Worm (Caenorhabditis elegans): ENCODE measurements around the gene unc-78.

Gene unc-78

ce11 chrX:3403195-3403594, 8.2 kb downstream of the unc-78 start, which contains the start of gene vit-5:
TSS of gene vit-5 (plus strand) at chrX:3403471.
- TF ChIP-seq tbx-11 (GFP tag; IDR thresholded peaks at IDR 0.05) (no peak), F13C5.2 (tag; optimal IDR thresholded peaks at IDR 0.05) (no peak), ama-1 (optimal IDR thresholded peaks at IDR 0.05) (no peak), flt-1 (GFP tag; IDR thresholded peaks at IDR 0.05) (no peak), aly-1 (tag; optimal IDR thresholded peaks at IDR 0.05) (no peak), scrt-1 (GFP tag; IDR thresholded peaks at IDR 0.05) (no peak), ceh-13 (GFP tag; optimal IDR thresholded peaks at IDR 0.05) (no peak), ceh-36 (tag; optimal IDR thresholded peaks at IDR 0.05) (no peak), ets-7 (tag; optimal IDR thresholded peaks at IDR 0.05) (no peak), sea-1 (GFP tag; conservative IDR thresholded peaks at IDR 0.05) (no peak), B0310.2 (tag; optimal IDR thresholded peaks at IDR 0.05) (no peak), hmg-4 (GFP tag; optimal IDR thresholded peaks at IDR 0.05) (no peak), hnd-1 (tag; optimal IDR thresholded peaks at IDR 0.05) (no peak), pes-1 (GFP tag; IDR thresholded peaks at IDR 0.05) (no peak), tbx-37 (GFP tag; conservative IDR thresholded peaks at IDR 0.05) (no peak), tra-4 (tag; optimal IDR thresholded peaks at IDR 0.05) (no peak), hmbx-1 (tag; optimal IDR thresholded peaks at IDR 0.05) (no peak)

DNA sequence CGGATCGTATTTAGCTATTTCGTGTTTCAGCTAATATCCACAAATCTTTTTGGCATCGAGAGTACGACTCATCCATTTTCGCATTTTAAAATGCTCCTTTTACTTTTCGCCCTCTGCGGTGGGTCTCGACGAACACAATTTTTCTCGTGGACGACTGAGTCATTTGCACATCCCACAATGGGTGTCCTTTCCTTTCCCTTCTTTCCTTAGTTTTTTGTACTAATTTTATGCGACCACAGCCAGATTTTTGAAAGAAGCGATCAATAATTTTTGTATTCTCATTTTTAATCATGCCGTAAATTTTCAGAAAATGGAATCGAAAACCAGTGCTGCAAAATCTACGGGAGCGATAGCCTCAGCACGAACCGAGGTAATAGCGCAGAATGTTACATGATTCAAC, 9.7 kb downstream of the unc-78 start, which contains the start of gene C04F6.9:
Gene C04F6.9 (plus strand): TSS at position 301 of the 400 bp plus-strand sequence.
- no peak for TF ChIP-seq ets-7 (tag; optimal IDR thresholded peaks at IDR 0.05)
- no peak for TF ChIP-seq pes-1 (GFP tag; IDR thresholded peaks at IDR 0.05)
- TF ChIP-seq hnd-1 (tag; optimal IDR thresholded peaks at IDR 0.05) = no peak
- no peak for TF ChIP-seq B0310.2 (tag; optimal IDR thresholded peaks at IDR 0.05)
- TF ChIP-seq ceh-13 (GFP tag; optimal IDR thresholded peaks at IDR 0.05) = no peak
- no peak for TF ChIP-seq sea-1 (GFP tag; conservative IDR thresholded peaks at IDR 0.05)
- no peak for TF ChIP-seq ceh-36 (tag; optimal IDR thresholded peaks at IDR 0.05)
- TF ChIP-seq F13C5.2 (tag; optimal IDR thresholded peaks at IDR 0.05) = no peak
- TF ChIP-seq tbx-37 (GFP tag; conservative IDR thresholded peaks at IDR 0.05) = no peak
- TF ChIP-seq flt-1 (GFP tag; IDR thresholded peaks at IDR 0.05) = no peak

- TF ChIP-seq tbx-37 (GFP tag; conservative IDR thresholded peaks at IDR 0.05) (no peak), hnd-1 (tag; optimal IDR thresholded peaks at IDR 0.05) (no peak), scrt-1 (GFP tag; IDR thresholded peaks at IDR 0.05) (no peak), tbx-11 (GFP tag; IDR thresholded peaks at IDR 0.05) (no peak), sea-1 (GFP tag; conservative IDR thresholded peaks at IDR 0.05) (no peak), B0310.2 (tag; optimal IDR thresholded peaks at IDR 0.05) (no peak), ceh-36 (tag; optimal IDR thresholded peaks at IDR 0.05) (no peak), tra-4 (tag; optimal IDR thresholded peaks at IDR 0.05) (no peak), hmbx-1 (tag; optimal IDR thresholded peaks at IDR 0.05) (no peak), ama-1 (optimal IDR thresholded peaks at IDR 0.05) (no peak), F13C5.2 (tag; optimal IDR thresholded peaks at IDR 0.05) (no peak)
Measured at ce11 chrX:3400387-3400786, 11.0 kb downstream of the unc-78 start.

DNA sequence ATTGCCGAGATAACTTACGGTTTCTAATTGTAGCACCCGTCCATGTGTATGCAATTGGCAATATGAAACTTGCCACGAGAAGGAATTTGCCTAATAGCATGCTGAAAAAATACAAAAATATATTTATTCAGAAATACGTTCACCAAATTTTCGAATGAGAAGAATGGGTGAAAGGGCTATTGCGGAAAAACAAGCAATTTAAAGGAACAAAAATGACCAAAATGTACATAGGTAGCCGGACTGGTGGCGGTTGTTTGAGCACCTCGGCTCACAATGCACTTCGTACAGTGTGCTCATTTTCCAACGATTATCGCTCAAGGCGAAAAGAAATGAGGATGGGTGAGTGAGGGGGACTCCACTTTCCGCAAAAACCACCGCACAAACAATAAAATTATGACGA, 11.5 kb downstream of the unc-78 start, which contains the start of gene cht-1:
Gene cht-1 (minus strand): TSS at position 101 of the 400 bp plus-strand sequence.
- no peak for TF ChIP-seq ceh-36 (tag; optimal IDR thresholded peaks at IDR 0.05)

DNA sequence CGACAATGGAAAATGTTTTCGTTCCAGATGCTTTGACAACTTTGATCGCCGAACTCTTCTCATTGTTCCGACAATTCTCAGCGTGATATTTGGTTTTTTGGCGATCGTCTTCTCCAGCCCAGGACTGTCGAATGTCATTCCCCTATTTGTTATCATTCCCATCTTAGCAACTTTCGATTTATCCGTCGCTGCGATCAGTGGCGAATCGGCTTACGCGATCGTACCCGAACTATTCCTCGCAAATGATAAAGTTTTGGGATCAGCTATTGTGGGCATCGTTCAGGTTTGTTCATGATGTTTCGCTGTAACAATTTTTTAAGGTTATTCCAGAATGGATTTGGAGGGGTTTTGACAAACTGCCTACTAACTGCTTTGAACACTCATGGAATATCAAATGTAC, 14.7 kb downstream of the unc-78 start:
- no peak for TF ChIP-seq pes-1 (GFP tag; IDR thresholded peaks at IDR 0.05)
- TF ChIP-seq tbx-11 (GFP tag; IDR thresholded peaks at IDR 0.05) = no peak
- no peak for TF ChIP-seq tbx-37 (GFP tag; conservative IDR thresholded peaks at IDR 0.05)
- no peak for TF ChIP-seq hnd-1 (tag; optimal IDR thresholded peaks at IDR 0.05)
- TF ChIP-seq hmbx-1 (tag; optimal IDR thresholded peaks at IDR 0.05) = no peak
- no peak for TF ChIP-seq B0310.2 (tag; optimal IDR thresholded peaks at IDR 0.05)
- no peak for TF ChIP-seq hmg-4 (GFP tag; optimal IDR thresholded peaks at IDR 0.05)
- TF ChIP-seq ets-7 (tag; optimal IDR thresholded peaks at IDR 0.05) = no peak
- TF ChIP-seq F13C5.2 (tag; optimal IDR thresholded peaks at IDR 0.05) = no peak
- no peak for TF ChIP-seq tra-4 (tag; optimal IDR thresholded peaks at IDR 0.05)
- TF ChIP-seq flt-1 (GFP tag; IDR thresholded peaks at IDR 0.05) = no peak
- no peak for TF ChIP-seq ceh-13 (GFP tag; optimal IDR thresholded peaks at IDR 0.05)
- no peak for TF ChIP-seq ceh-36 (tag; optimal IDR thresholded peaks at IDR 0.05)
- no peak for TF ChIP-seq scrt-1 (GFP tag; IDR thresholded peaks at IDR 0.05)
- TF ChIP-seq sea-1 (GFP tag; conservative IDR thresholded peaks at IDR 0.05) = no peak
- TF ChIP-seq aly-1 (tag; optimal IDR thresholded peaks at IDR 0.05) = no peak
- TF ChIP-seq ama-1 (optimal IDR thresholded peaks at IDR 0.05) = no peak

DNA sequence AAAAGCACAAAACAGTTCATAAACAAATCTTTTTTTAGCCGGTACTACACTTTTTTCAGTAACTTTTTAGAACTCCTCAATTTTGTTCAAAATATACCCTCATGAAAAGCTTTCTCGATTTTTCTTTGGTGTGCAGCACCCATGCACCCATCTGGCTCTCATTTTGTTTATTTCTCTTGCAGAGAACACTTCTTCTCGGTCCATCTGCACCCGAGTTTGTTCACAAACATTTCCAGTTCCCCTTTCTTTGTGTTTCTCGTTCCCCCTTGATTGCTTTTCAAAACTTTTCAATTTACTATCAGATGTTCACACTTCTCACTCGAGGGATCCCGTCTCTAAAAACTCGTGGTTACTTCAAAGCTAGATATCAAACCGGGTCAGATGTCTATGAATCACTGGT, 17.9 kb downstream of the unc-78 start, which contains the start of gene slcf-2:
Gene slcf-2 (plus strand): TSS at position 301 of the 400 bp plus-strand sequence.
- TF ChIP-seq F13C5.2 (tag; optimal IDR thresholded peaks at IDR 0.05) = no peak
- TF ChIP-seq flt-1 (GFP tag; IDR thresholded peaks at IDR 0.05) = no peak
- TF ChIP-seq tbx-37 (GFP tag; conservative IDR thresholded peaks at IDR 0.05) = no peak
- no peak for TF ChIP-seq hmbx-1 (tag; optimal IDR thresholded peaks at IDR 0.05)
- TF ChIP-seq scrt-1 (GFP tag; IDR thresholded peaks at IDR 0.05) = no peak
- TF ChIP-seq hnd-1 (tag; optimal IDR thresholded peaks at IDR 0.05) = no peak

DNA sequence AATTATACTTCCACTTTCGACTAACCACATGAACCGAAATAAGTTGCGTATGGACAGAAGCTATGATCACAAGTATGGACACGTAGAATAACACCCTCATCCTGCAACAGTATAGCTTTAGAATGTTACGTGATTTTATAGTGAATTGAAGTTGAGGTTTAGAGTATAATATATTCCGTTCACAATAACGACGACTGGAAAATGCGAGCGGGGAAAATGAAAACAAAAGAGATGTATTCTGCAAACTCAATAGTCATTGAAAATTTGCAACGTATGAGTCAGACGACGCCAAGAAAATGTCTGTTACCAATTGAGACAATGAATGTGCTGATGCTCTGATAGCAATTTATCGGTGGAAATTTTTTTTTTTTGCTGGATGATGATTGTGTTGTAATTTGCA, 26.1 kb downstream of the unc-78 start, which contains the start of gene acp-1:
Gene acp-1 (minus strand): TSS at position 101 of the 400 bp plus-strand sequence.
- TF ChIP-seq ets-7 (tag; optimal IDR thresholded peaks at IDR 0.05) = no peak
- no peak for TF ChIP-seq tbx-11 (GFP tag; IDR thresholded peaks at IDR 0.05)
- no peak for TF ChIP-seq B0310.2 (tag; optimal IDR thresholded peaks at IDR 0.05)
- TF ChIP-seq tbx-37 (GFP tag; conservative IDR thresholded peaks at IDR 0.05) = no peak
- no peak for TF ChIP-seq ama-1 (optimal IDR thresholded peaks at IDR 0.05)
- TF ChIP-seq hmg-4 (GFP tag; optimal IDR thresholded peaks at IDR 0.05) = no peak
- no peak for TF ChIP-seq hmbx-1 (tag; optimal IDR thresholded peaks at IDR 0.05)
- TF ChIP-seq flt-1 (GFP tag; IDR thresholded peaks at IDR 0.05) = no peak
- no peak for TF ChIP-seq aly-1 (tag; optimal IDR thresholded peaks at IDR 0.05)

- TF ChIP-seq tbx-11 (GFP tag; IDR thresholded peaks at IDR 0.05) (no peak), flt-1 (GFP tag; IDR thresholded peaks at IDR 0.05) (no peak), tbx-37 (GFP tag; conservative IDR thresholded peaks at IDR 0.05) (no peak), hmbx-1 (tag; optimal IDR thresholded peaks at IDR 0.05) (no peak), ceh-13 (GFP tag; optimal IDR thresholded peaks at IDR 0.05) (no peak), F13C5.2 (tag; optimal IDR thresholded peaks at IDR 0.05) (no peak), B0310.2 (tag; optimal IDR thresholded peaks at IDR 0.05) (no peak), scrt-1 (GFP tag; IDR thresholded peaks at IDR 0.05) (no peak), sea-1 (GFP tag; conservative IDR thresholded peaks at IDR 0.05) (no peak), hnd-1 (tag; optimal IDR thresholded peaks at IDR 0.05) (no peak), hmg-4 (GFP tag; optimal IDR thresholded peaks at IDR 0.05) (no peak), ama-1 (optimal IDR thresholded peaks at IDR 0.05) (no peak), tra-4 (tag; optimal IDR thresholded peaks at IDR 0.05) (no peak), aly-1 (tag; optimal IDR thresholded peaks at IDR 0.05) (no peak), pes-1 (GFP tag; IDR thresholded peaks at IDR 0.05) (no peak), ceh-36 (tag; optimal IDR thresholded peaks at IDR 0.05) (no peak)
Measured at ce11 chrX:3380167-3380566, 31.2 kb downstream of the unc-78 start, which contains the start of gene ZK563.7. TSS of gene ZK563.7 (plus strand) at chrX:3380467.
